Fruit fly (Drosophila melanogaster) whole organism, wandering third instar larva: ENCODE data around the gene TwdlP.

Source experiments
- Abd-B ChIP-seq: fragments of >200 bp; optimal IDR thresholded peaks from 2 replicates; lab custom pipeline; 2017; ENCODE audit warnings: missing biosample characterization, missing genetic modification characterization
- CG32264 ChIP-seq: fragments of 200-800 bp; sonication (Bioruptor generic); optimal IDR thresholded peaks from 2 replicates; lab custom pipeline; 2016; ENCODE audit warnings: missing biosample characterization, missing genetic modification characterization
- CG9705 ChIP-seq: fragments of 200-800 bp; sonication (Bioruptor generic); optimal IDR thresholded peaks from 2 replicates; lab custom pipeline; 2018; ENCODE audit warnings: missing biosample characterization, mild to moderate bottlenecking, missing genetic modification characterization
- CrebA ChIP-seq: fragments of 200-800 bp; sonication (Bioruptor generic); optimal IDR thresholded peaks from 2 replicates; lab custom pipeline; 2016; ENCODE audit warnings: missing biosample characterization, mild to moderate bottlenecking, missing genetic modification characterization, borderline replicate concordance
- Dfd ChIP-seq: fragments of >200 bp; optimal IDR thresholded peaks from 2 replicates; lab custom pipeline; 2017; ENCODE audit warnings: missing biosample characterization, missing genetic modification characterization
- GATAd ChIP-seq: sonication (Bioruptor generic); optimal IDR thresholded peaks from 2 replicates; lab custom pipeline; 2016; ENCODE audit warnings: missing biosample characterization, missing genetic modification characterization
- HLH106 ChIP-seq: fragments of 200-800 bp; optimal IDR thresholded peaks from 3 replicates; lab custom pipeline; 2019; ENCODE audit warnings: missing biosample characterization, mild to moderate bottlenecking, missing genetic modification characterization, moderate library complexity
- Hnf4 ChIP-seq: fragments of 200-800 bp; sonication (Bioruptor generic); optimal IDR thresholded peaks from 2 replicates; lab custom pipeline; 2016; ENCODE audit warnings: missing biosample characterization, mild to moderate bottlenecking, missing genetic modification characterization
- Hr78 ChIP-seq: fragments of >200 bp; optimal IDR thresholded peaks from 2 replicates; lab custom pipeline; 2017; ENCODE audit warnings: missing biosample characterization, missing genetic modification characterization
- Hr83 ChIP-seq: fragments of 200-300 bp; sonication (Bioruptor generic); optimal IDR thresholded peaks from 2 replicates; lab custom pipeline; 2016; ENCODE audit warnings: missing biosample characterization, mild to moderate bottlenecking, missing genetic modification characterization, moderate library complexity; ENCODE audit not compliant: poor library complexity, severe bottlenecking
- Jra ChIP-seq: sonication (Bioruptor generic); optimal IDR thresholded peaks from 2 replicates; lab custom pipeline; 2016; ENCODE audit warnings: missing biosample characterization, missing genetic modification characterization
- Mio ChIP-seq: sonication (Bioruptor generic); optimal IDR thresholded peaks from 2 replicates; lab custom pipeline; 2016; ENCODE audit warnings: missing biosample characterization, missing genetic modification characterization
- Myc ChIP-seq: fragments of >200 bp; optimal IDR thresholded peaks from 2 replicates; lab custom pipeline; 2017
- N ChIP-seq: fragments of >200 bp; optimal IDR thresholded peaks from 2 replicates; lab custom pipeline; 2018; ENCODE audit warnings: missing biosample characterization, missing external identifiers, missing genetic modification characterization
- OdsH ChIP-seq: fragments of 200-800 bp; sonication (Bioruptor generic); optimal IDR thresholded peaks from 2 replicates; lab custom pipeline; 2016; ENCODE audit warnings: missing biosample characterization, mild to moderate bottlenecking, missing genetic modification characterization
- Rel ChIP-seq, 2 experiments: fragments of 200-800 bp; sonication (Bioruptor generic) in 1 of 2; optimal IDR thresholded peaks; 2 replicates in 1 of 2; 3 replicates in 1 of 2; lab custom pipeline; 2016 to 2019; ENCODE audit warnings: mild to moderate bottlenecking in 2 of 2, missing biosample characterization in 2 of 2, missing genetic modification characterization in 2 of 2, moderate library complexity in 1 of 2
- Sp1 ChIP-seq: fragments of 200-800 bp; sonication (Bioruptor generic); optimal IDR thresholded peaks from 3 replicates; lab custom pipeline; 2019; ENCODE audit warnings: missing biosample characterization, mild to moderate bottlenecking, missing genetic modification characterization, moderate library complexity
- Vsx2 ChIP-seq: fragments of 200-300, 225-300 bp; sonication (Bioruptor generic); optimal IDR thresholded peaks from 2 replicates; lab custom pipeline; 2018; ENCODE audit warnings: missing biosample characterization, missing genetic modification characterization; ENCODE audit not compliant: partially characterized antibody
- br ChIP-seq: fragments of 200-800 bp; sonication (Bioruptor generic); optimal IDR thresholded peaks from 2 replicates; lab custom pipeline; 2016; ENCODE audit warnings: missing biosample characterization, missing genetic modification characterization
- brk ChIP-seq: fragments of 200-800 bp; sonication (Bioruptor generic); optimal IDR thresholded peaks from 2 replicates; lab custom pipeline; 2016; ENCODE audit warnings: missing biosample characterization, mild to moderate bottlenecking, missing genetic modification characterization
- dl ChIP-seq, 2 experiments: fragments of 175-275, 200-275 bp in 1 of 2; fragments of 200-275 bp in 1 of 2; sonication (Bioruptor generic); optimal IDR thresholded peaks; lab custom pipeline; 2018; ENCODE audit warnings: mild to moderate bottlenecking in 2 of 2, missing biosample characterization in 2 of 2, missing genetic modification characterization in 2 of 2, moderate library complexity in 2 of 2; ENCODE audit not compliant: partially characterized antibody in 2 of 2, insufficient read depth in 1 of 2
- dsf ChIP-seq: sonication (Bioruptor generic); optimal IDR thresholded peaks from 2 replicates; lab custom pipeline; 2016; ENCODE audit warnings: missing biosample characterization, missing genetic modification characterization, borderline replicate concordance
- ey ChIP-seq: fragments of 200-800 bp; sonication (Bioruptor generic); optimal IDR thresholded peaks from 2 replicates; lab custom pipeline; 2016; ENCODE audit warnings: missing biosample characterization, missing genetic modification characterization
- foxo ChIP-seq, 2 experiments: fragments of 200-800 bp; sonication (Bioruptor generic); optimal IDR thresholded peaks; 2 replicates in 1 of 2; 3 replicates in 1 of 2; lab custom pipeline; 2016 to 2017; ENCODE audit warnings: missing biosample characterization in 2 of 2, missing genetic modification characterization in 2 of 2
- fru ChIP-seq: fragments of 200-800 bp; sonication (Bioruptor generic); optimal IDR thresholded peaks from 3 replicates; lab custom pipeline; 2016; ENCODE audit warnings: missing biosample characterization, mild to moderate bottlenecking, missing genetic modification characterization
- h ChIP-seq: fragments of 200-800 bp; sonication (Bioruptor generic); optimal IDR thresholded peaks from 3 replicates; lab custom pipeline; 2016; ENCODE audit warnings: missing biosample characterization, mild to moderate bottlenecking, missing genetic modification characterization
- jim ChIP-seq: fragments of 175-275, 200-325 bp; sonication (Bioruptor generic); optimal IDR thresholded peaks from 2 replicates; lab custom pipeline; 2016; ENCODE audit warnings: missing biosample characterization, mild to moderate bottlenecking, missing genetic modification characterization
- pan ChIP-seq: fragments of >200 bp; optimal IDR thresholded peaks from 2 replicates; lab custom pipeline; 2017
- psq ChIP-seq: fragments of 200-800 bp; sonication (Bioruptor generic); optimal IDR thresholded peaks from 3 replicates; lab custom pipeline; 2017; ENCODE audit warnings: missing biosample characterization, mild to moderate bottlenecking, missing genetic modification characterization, moderate library complexity
- rgr ChIP-seq: fragments of 200-800 bp; sonication (Bioruptor generic); optimal IDR thresholded peaks from 3 replicates; lab custom pipeline; 2016; ENCODE audit warnings: missing biosample characterization, mild to moderate bottlenecking, missing genetic modification characterization
- sage ChIP-seq: fragments of 200-800 bp; sonication (Bioruptor generic); optimal IDR thresholded peaks from 2 replicates; lab custom pipeline; 2016; ENCODE audit warnings: missing biosample characterization, mild to moderate bottlenecking, missing genetic modification characterization
- sv ChIP-seq: fragments of 200-800 bp; sonication (Bioruptor generic); optimal IDR thresholded peaks from 3 replicates; lab custom pipeline; 2016; ENCODE audit warnings: missing biosample characterization, missing genetic modification characterization
- tai ChIP-seq: sonication (Bioruptor generic); optimal IDR thresholded peaks from 2 replicates; lab custom pipeline; 2016; ENCODE audit warnings: missing biosample characterization, missing genetic modification characterization
- usp ChIP-seq: fragments of >200 bp; optimal IDR thresholded peaks from 2 replicates; lab custom pipeline; 2017; ENCODE audit warnings: missing biosample characterization, missing genetic modification characterization
- woc ChIP-seq: sonication (Bioruptor generic); optimal IDR thresholded peaks from 2 replicates; lab custom pipeline; 2016; ENCODE audit warnings: missing biosample characterization, mild to moderate bottlenecking, missing genetic modification characterization

The TwdlP gene

dm6 chr3R:26621314-26621813 is at the start of gene TwdlP:
TwdlP (minus strand) TSS chr3R:26621364.
- TF ChIP-seq h (GFP tag; lab: Kevin White, UChicago) (no peak), usp (GFP tag; lab: Kevin White, UChicago) (no peak), br (GFP tag; lab: Kevin White, UChicago) (no peak), sv (GFP tag; lab: Kevin White, UChicago) (no peak), CrebA (GFP tag; lab: Kevin White, UChicago) (no peak), tai (no peak), Jra (GFP tag; lab: Kevin White, UChicago) (no peak), Myc (lab: Kevin White, UChicago) (no peak), Hr78 (GFP tag; lab: Kevin White, UChicago) (no peak), Abd-B (no peak), Mio (GFP tag; lab: Kevin White, UChicago) (no peak), dl (GFP tag; optimal IDR thresholded peaks at IDR 0.05; lab: Kevin White, UChicago; ENCODE audit: insufficient read depth in 1 of 2, partially characterized antibody in 2 of 2) (no peak), brk (GFP tag; lab: Kevin White, UChicago) (no peak), Sp1 (GFP tag; lab: Kevin White, UChicago) (no peak), Hr83 (no peak)

- no peak for TF ChIP-seq usp (GFP tag; lab: Kevin White, UChicago)
- TF ChIP-seq, all 38 proteins: peak for 0
Observed at dm6 chr3R:26670277-26670676, 49.1 kb upstream of the TwdlP start.

- TF ChIP-seq sage (GFP tag; lab: Kevin White, UChicago) = no peak
- no peak for TF ChIP-seq Hnf4 (GFP tag; lab: Kevin White, UChicago)
- TF ChIP-seq tai = no peak
- TF ChIP-seq N (GFP tag; lab: Kevin White, UChicago) = no peak
- TF ChIP-seq brk (GFP tag; lab: Kevin White, UChicago) = no peak
- TF ChIP-seq sv (GFP tag; lab: Kevin White, UChicago) = no peak
- no peak for TF ChIP-seq foxo (GFP tag; optimal IDR thresholded peaks at IDR 0.05; lab: Kevin White, UChicago)
- TF ChIP-seq woc (GFP tag; lab: Kevin White, UChicago) = no peak
- no peak for TF ChIP-seq GATAd (GFP tag; lab: Kevin White, UChicago)
- no peak for TF ChIP-seq Rel (GFP tag; optimal IDR thresholded peaks at IDR 0.05; lab: Kevin White, UChicago)
- no peak for TF ChIP-seq Rel (tag; optimal IDR thresholded peaks at IDR 0.05; lab: Kevin White, UChicago)
- TF ChIP-seq psq (GFP tag; lab: Kevin White, UChicago) = no peak
Observed at dm6 chr3R:26656140-26656539, 35.0 kb upstream of the TwdlP start, which contains the start of gene Tb. Tb (plus strand) TSS chr3R:26656440.

- no peak for TF ChIP-seq h (GFP tag; lab: Kevin White, UChicago)
- peak; percentile 44 for TF ChIP-seq Myc (lab: Kevin White, UChicago)
- TF ChIP-seq, all 38 proteins: peak for 1
Observed at dm6 chr3R:26655416-26655945, 34.3 kb upstream of the TwdlP start.

- no peak for TF ChIP-seq Mio (GFP tag; lab: Kevin White, UChicago)
- TF ChIP-seq sv (GFP tag; lab: Kevin White, UChicago) = peak; percentile 26
- no peak for TF ChIP-seq Dfd (GFP tag; lab: Kevin White, UChicago)
- no peak for TF ChIP-seq Vsx2
- peak in 1 of 2 experiments; percentile 12 for TF ChIP-seq foxo (GFP tag; optimal IDR thresholded peaks at IDR 0.05; lab: Kevin White, UChicago)
Observed at dm6 chr3R:26654594-26654993, 33.4 kb upstream of the TwdlP start.

dm6 chr3R:26639503-26640075 is 18.4 kb upstream of the TwdlP start, which contains the start of gene TwdlD:
TwdlD (plus strand) TSS chr3R:26640025.
- TF ChIP-seq CG9705 (GFP tag; lab: Kevin White, UChicago) (no peak), pan (lab: Kevin White, UChicago) (no peak), Jra (GFP tag; lab: Kevin White, UChicago) (no peak), dsf (GFP tag; lab: Kevin White, UChicago) (no peak), ey (no peak), Sp1 (GFP tag; lab: Kevin White, UChicago) (no peak), Rel (GFP tag; optimal IDR thresholded peaks at IDR 0.05; lab: Kevin White, UChicago) (no peak), Rel (tag; optimal IDR thresholded peaks at IDR 0.05; lab: Kevin White, UChicago) (no peak), rgr (GFP tag; lab: Kevin White, UChicago) (no peak), N (GFP tag; lab: Kevin White, UChicago) (no peak), sv (GFP tag; lab: Kevin White, UChicago) (no peak), HLH106 (no peak), OdsH (GFP tag; lab: Kevin White, UChicago) (no peak), fru (GFP tag; lab: Kevin White, UChicago) (no peak), br (GFP tag; lab: Kevin White, UChicago) (no peak), Hnf4 (GFP tag; lab: Kevin White, UChicago) (no peak), CG32264 (GFP tag; lab: Kevin White, UChicago) (no peak), jim (GFP tag; lab: Kevin White, UChicago) (no peak)
